Worm (Caenorhabditis elegans): Measurements from ENCODE around the gene lys-7.
"Not testable (repeated sequence)": the region's sequence is repeated elsewhere in the genome, so short reads cannot be mapped to it uniquely, and the experiment has no call there.

DNA sequence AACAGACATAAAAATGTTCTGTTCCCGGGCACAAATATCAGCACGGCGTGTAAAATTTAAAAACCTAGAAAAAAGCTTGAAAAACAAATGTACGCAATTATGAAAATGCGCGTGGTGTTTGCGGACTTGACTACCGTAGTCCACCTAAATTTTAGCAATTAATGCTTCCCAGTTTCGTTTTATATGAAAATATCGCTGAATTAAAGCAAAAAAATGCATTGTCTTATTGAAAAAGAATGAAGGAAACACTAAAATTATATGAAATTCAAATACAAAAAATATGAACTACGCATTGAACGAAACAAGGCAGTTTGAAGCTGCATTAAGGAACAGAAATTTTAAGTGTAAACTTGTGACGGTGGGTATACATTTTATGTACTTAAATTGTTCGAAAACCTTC, 23.9 kb upstream of the lys-7 start, which contains the start of gene ugt-64:
- TF ChIP-seq ceh-82 (tag; optimal IDR thresholded peaks at IDR 0.05); unc-62 (GFP tag; optimal IDR thresholded peaks at IDR 0.05); nhr-90 (tag; optimal IDR thresholded peaks at IDR 0.05; ENCODE audit: poor library complexity); tlp-1 (tag; optimal IDR thresholded peaks at IDR 0.05); snpc-4 (tag; optimal IDR thresholded peaks at IDR 0.05); pax-3 (tag; optimal IDR thresholded peaks at IDR 0.05); nhr-85 (tag); zag-1 (tag; optimal IDR thresholded peaks at IDR 0.05); hlh-4 (tag; optimal IDR thresholded peaks at IDR 0.05); sup-37 (GFP tag; optimal IDR thresholded peaks at IDR 0.05); ama-1 (optimal IDR thresholded peaks at IDR 0.05); dpl-1 (GFP tag; optimal IDR thresholded peaks at IDR 0.05): not testable (repeated sequence)

All from whole organism, L1 larva.